Fruit fly (Drosophila melanogaster): Measurements from ENCODE around the gene CG32228.
A peak's percentile ranks its signal among the peaks of the same experiment; 100 is the strongest.

The CG32228 gene

DNA sequence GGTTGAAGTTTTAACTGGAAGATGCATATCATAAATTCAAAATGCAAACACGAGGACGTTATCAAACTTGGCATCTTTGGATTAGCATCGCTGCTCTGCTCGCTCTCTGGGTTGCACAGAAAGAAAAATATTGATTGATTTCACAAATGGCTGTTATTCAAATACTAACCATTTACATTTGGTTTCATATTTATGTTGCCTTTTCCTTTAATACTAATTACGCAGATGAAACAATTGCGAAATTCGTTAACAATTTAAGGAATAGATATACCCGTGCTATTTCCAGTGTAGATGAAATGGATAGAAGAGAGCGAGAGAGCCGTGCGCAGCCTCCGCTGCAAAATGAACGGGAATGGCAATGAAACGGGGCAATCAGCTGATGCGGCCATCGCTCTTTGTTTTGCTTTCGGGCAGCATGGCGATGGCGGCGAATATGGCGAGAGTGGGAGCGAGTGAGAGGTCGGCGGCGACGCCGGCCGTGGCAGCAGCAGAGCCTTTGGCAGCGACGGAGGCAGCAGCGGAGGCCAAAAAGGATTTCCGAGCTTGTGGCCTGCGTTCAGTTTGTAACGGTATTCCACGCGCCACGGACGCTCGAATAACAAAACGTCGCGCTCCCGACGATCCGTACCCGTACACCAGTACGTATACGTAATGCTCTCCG lies 18.0 kb upstream of the CG32228 start, which contains the start of gene rdgC (continued):
- TF ChIP-seq CG10209 (GFP tag; optimal IDR thresholded peaks at IDR 0.05) (peak; percentile 93), NC2β (GFP tag; optimal IDR thresholded peaks at IDR 0.05) (peak; percentile 93), CG7987 (GFP tag; optimal IDR thresholded peaks at IDR 0.05) (peak; percentile 92), mam (GFP tag; optimal IDR thresholded peaks at IDR 0.05) (peak; percentile 97), Dek (tag; optimal IDR thresholded peaks at IDR 0.05) (peak; percentile 94), CG9215 (GFP tag; IDR thresholded peaks at IDR 0.05) (peak; percentile 92), CG18011 (GFP tag; optimal IDR thresholded peaks at IDR 0.05) (peak; percentile 81), Dip2 (GFP tag; IDR thresholded peaks at IDR 0.05) (0 out of 2 replicates have a peak, but pooled peaks have one; percentile 31), CG16779 (GFP tag; IDR thresholded peaks at IDR 0.05) (peak; percentile 89), Rx (GFP tag; IDR thresholded peaks at IDR 0.05) (peak; percentile 95), Side (GFP tag; optimal IDR thresholded peaks at IDR 0.05) (peak; percentile 95), crol (GFP tag; IDR thresholded peaks at IDR 0.05) (peak; percentile 26; the same call in 1 of the 2 replicates), HLHmδ (GFP tag; optimal IDR thresholded peaks at IDR 0.05) (no peak), CG1024 (GFP tag; IDR thresholded peaks at IDR 0.05) (peak; percentile 94), D19B (GFP tag; optimal IDR thresholded peaks at IDR 0.05) (peak; percentile 88), Mes4 (GFP tag; optimal IDR thresholded peaks at IDR 0.05) (peak; percentile 93), Deaf1 (tag; optimal IDR thresholded peaks at IDR 0.05) (peak; percentile 81), BtbVII (GFP tag; optimal IDR thresholded peaks at IDR 0.05) (peak; percentile 96), Xbp1 (GFP tag; optimal IDR thresholded peaks at IDR 0.05) (peak; percentile 96), CG6689 (GFP tag; IDR thresholded peaks at IDR 0.05) (peak; percentile 96), CG17328 (GFP tag; IDR thresholded peaks at IDR 0.05) (peak; percentile 96), CG3847 (GFP tag; IDR thresholded peaks at IDR 0.05) (peak; percentile 94), NK7.1 (GFP tag; optimal IDR thresholded peaks at IDR 0.05) (peak; percentile 94), YL-1 (GFP tag; optimal IDR thresholded peaks at IDR 0.05) (peak; percentile 57), ttk (GFP tag; IDR thresholded peaks at IDR 0.05) (peak; percentile 97), klu (GFP tag; IDR thresholded peaks at IDR 0.05) (peak; percentile 89), ase (GFP tag; IDR thresholded peaks at IDR 0.05) (peak; percentile 96), Opbp (GFP tag; IDR thresholded peaks at IDR 0.05; ENCODE audit: partially characterized antibody) (no peak), CG2889 (GFP tag; IDR thresholded peaks at IDR 0.05) (peak; percentile 90), CG4404 (GFP tag; IDR thresholded peaks at IDR 0.05) (peak; percentile 86), CG3163 (GFP tag; optimal IDR thresholded peaks at IDR 0.05) (peak; percentile 82), sug (tag; optimal IDR thresholded peaks at IDR 0.05) (peak; percentile 76), CG6683 (GFP tag; optimal IDR thresholded peaks at IDR 0.05) (peak; percentile 91), Ets97D (GFP tag; optimal IDR thresholded peaks at IDR 0.05) (peak; percentile 77), CG1233 (GFP tag; optimal IDR thresholded peaks at IDR 0.05) (peak; percentile 96), Poxn (GFP tag; IDR thresholded peaks at IDR 0.05) (peak; percentile 81), HmgZ (tag; optimal IDR thresholded peaks at IDR 0.05) (peak; percentile 94), rib (GFP tag; IDR thresholded peaks at IDR 0.05) (peak; percentile 90), zf30C (GFP tag; optimal IDR thresholded peaks at IDR 0.05) (peak; percentile 70), CG31441 (GFP tag; IDR thresholded peaks at IDR 0.05) (peak; percentile 95), HmgD (GFP tag; optimal IDR thresholded peaks at IDR 0.05) (peak; percentile 95), Sry-δ (GFP tag; optimal IDR thresholded peaks at IDR 0.05) (peak; percentile 73), CG3065 (GFP tag; optimal IDR thresholded peaks at IDR 0.05) (peak; percentile 81), Ssrp (tag; optimal IDR thresholded peaks at IDR 0.05) (peak; percentile 91), tin (GFP tag; optimal IDR thresholded peaks at IDR 0.05) (peak; percentile 94), D19A (tag; optimal IDR thresholded peaks at IDR 0.05) (peak; percentile 93), CG3281 (GFP tag; optimal IDR thresholded peaks at IDR 0.05) (peak; percentile 94), ash1 (GFP tag; optimal IDR thresholded peaks at IDR 0.05) (peak; percentile 80), sima (GFP tag; optimal IDR thresholded peaks at IDR 0.05) (peak; percentile 72), Dp (GFP tag; optimal IDR thresholded peaks at IDR 0.05) (no peak), mirr (GFP tag; optimal IDR thresholded peaks at IDR 0.05) (peak; percentile 93)
